Worm (Caenorhabditis elegans): ENCODE results near the gene cnx-1.

The cnx-1 gene

ce11 chrIII:9823748-9824147 lies 6.8 kb upstream of the cnx-1 start:
- TF ChIP-seq sox-4 (tag; optimal IDR thresholded peaks at IDR 0.05) (no peak), nhr-85 (tag) (peak; percentile 51)

- TF ChIP-seq lin-39 (tag; optimal IDR thresholded peaks at IDR 0.05): no peak
- TF ChIP-seq mdl-1 (tag; optimal IDR thresholded peaks at IDR 0.05): no peak
- no peak for TF ChIP-seq dsc-1 (tag; optimal IDR thresholded peaks at IDR 0.05)
- TF ChIP-seq nhr-19 (GFP tag; conservative IDR thresholded peaks at IDR 0.05): no peak
- TF ChIP-seq hlh-4 (tag; optimal IDR thresholded peaks at IDR 0.05): no peak
- no peak for TF ChIP-seq mef-2 (tag; optimal IDR thresholded peaks at IDR 0.05)
- TF ChIP-seq nhr-11 (tag; optimal IDR thresholded peaks at IDR 0.05): no peak
- TF ChIP-seq ceh-90 (tag; optimal IDR thresholded peaks at IDR 0.05): no peak
- no peak for TF ChIP-seq hpl-2 (GFP tag; optimal IDR thresholded peaks at IDR 0.05)
Measured at ce11 chrIII:9822942-9823341, 6.0 kb upstream of the cnx-1 start, which contains the start of gene arl-5. TSS of gene arl-5 (plus strand) at chrIII:9823242.

- TF ChIP-seq tbx-2 (tag; optimal IDR thresholded peaks at IDR 0.05) (peak; percentile 86), rnt-1 (tag; optimal IDR thresholded peaks at IDR 0.05) (peak; percentile 82), lin-13 (GFP tag; optimal IDR thresholded peaks at IDR 0.05) (peak; percentile 39), nhr-19 (GFP tag; conservative IDR thresholded peaks at IDR 0.05) (peak; percentile 55), ztf-4 (tag; optimal IDR thresholded peaks at IDR 0.05) (peak; percentile 51), unc-86 (tag; optimal IDR thresholded peaks at IDR 0.05) (peak; percentile 35), vab-15 (tag; optimal IDR thresholded peaks at IDR 0.05) (peak; percentile 65), hpl-2 (GFP tag; optimal IDR thresholded peaks at IDR 0.05) (no peak), lin-14 (GFP tag; optimal IDR thresholded peaks at IDR 0.05) (peak; percentile 91), efl-3 (GFP tag; optimal IDR thresholded peaks at IDR 0.05) (no peak), lin-35 (GFP tag; optimal IDR thresholded peaks at IDR 0.05) (peak; percentile 71 to 85), Y116A8C.19 (tag; optimal IDR thresholded peaks at IDR 0.05; ENCODE audit: borderline replicate concordance) (no peak), ceh-82 (tag; optimal IDR thresholded peaks at IDR 0.05) (peak; percentile 10 to 57 (median 38)), lir-3 (tag; optimal IDR thresholded peaks at IDR 0.05; ENCODE audit: poor library complexity) (no peak), mdl-1 (tag; optimal IDR thresholded peaks at IDR 0.05) (peak in 1 of 2 experiments; percentile 95), irx-1 (tag; optimal IDR thresholded peaks at IDR 0.05) (no peak), nhr-90 (tag; optimal IDR thresholded peaks at IDR 0.05; ENCODE audit: poor library complexity) (peak; percentile 61), skn-1 (tag; optimal IDR thresholded peaks at IDR 0.05) (peak; percentile 30), unc-130 (tag; optimal IDR thresholded peaks at IDR 0.05) (peak; percentile 94), dpl-1 (GFP tag; optimal IDR thresholded peaks at IDR 0.05) (peak; percentile 54 to 78 (median 65)), unc-62 (GFP tag; optimal IDR thresholded peaks at IDR 0.05) (no peak), C04F5.9 (tag; optimal IDR thresholded peaks at IDR 0.05) (no peak), C16A3.4 (tag; optimal IDR thresholded peaks at IDR 0.05) (peak; percentile 79), sptf-1 (tag; optimal IDR thresholded peaks at IDR 0.05) (no peak), jun-1 (tag; optimal IDR thresholded peaks at IDR 0.05) (no peak), grh-1 (GFP tag; IDR thresholded peaks at IDR 0.05) (no peak), aha-1 (tag; optimal IDR thresholded peaks at IDR 0.05) (no peak), mab-9 (GFP tag; IDR thresholded peaks at IDR 0.05) (peak; percentile 73), F16B12.6 (tag; optimal IDR thresholded peaks at IDR 0.05) (peak; percentile 98), elt-3 (tag; optimal IDR thresholded peaks at IDR 0.05) (peak in 2 of 6 experiments; percentile 30 to 48), elt-2 (tag; optimal IDR thresholded peaks at IDR 0.05) (peak; percentile 10), nhr-85 (tag) (peak; percentile 68), aly-2 (tag; optimal IDR thresholded peaks at IDR 0.05) (no peak), efl-1 (optimal IDR thresholded peaks at IDR 0.05) (peak; percentile 60 to 69), efl-1 (GFP tag; optimal IDR thresholded peaks at IDR 0.05 in 1 of 2) (peak; percentile 71 to 96), snu-23 (GFP tag; optimal IDR thresholded peaks at IDR 0.05) (peak; percentile 83), swsn-7 (tag; optimal IDR thresholded peaks at IDR 0.05) (peak; percentile 70), dsc-1 (tag; optimal IDR thresholded peaks at IDR 0.05) (peak; percentile 28), lsy-2 (tag; optimal IDR thresholded peaks at IDR 0.05) (peak; percentile 73 to 80), nhr-71 (tag; optimal IDR thresholded peaks at IDR 0.05) (peak; percentile 81), hlh-4 (tag; optimal IDR thresholded peaks at IDR 0.05) (no peak), mep-1 (tag; optimal IDR thresholded peaks at IDR 0.05) (peak; percentile 93), snpc-4 (tag; optimal IDR thresholded peaks at IDR 0.05) (peak; percentile 18), ceh-88 (GFP tag; IDR thresholded peaks at IDR 0.05) (no peak)
Measured at ce11 chrIII:9818763-9819162, 1.8 kb upstream of the cnx-1 start, which contains the start of gene panl-3. TSS of gene panl-3 (plus strand) at chrIII:9819056.

Data from whole organism, L1 larva.